Fruit fly (Drosophila melanogaster) whole organism, embryonic: Measurements from ENCODE around the gene Rpn12.
A peak's percentile ranks its signal among the peaks of the same experiment; 100 is the strongest.

ENCODE experiments used
- B-H2 ChIP-seq: fragments of 200-800 bp; sonication (Bioruptor generic); optimal IDR thresholded peaks from 2 replicates; lab custom pipeline; 2018; ENCODE audit warnings: missing biosample characterization, mild to moderate bottlenecking, missing genetic modification characterization
- CG11093 ChIP-seq: fragments of 200-800 bp; sonication (Bioruptor generic); IDR thresholded peaks from 3 replicates; pipeline ENCODE4 v1.3.6; 2022; ENCODE audit warnings: missing biosample characterization, missing genetic modification characterization
- CG12659 ChIP-seq: fragments of 200-800 bp; sonication (Bioruptor generic); optimal IDR thresholded peaks from 3 replicates; lab custom pipeline; 2017; ENCODE audit warnings: mild to moderate bottlenecking, missing biosample characterization, missing genetic modification reagents, missing genetic modification characterization
- CG12744 ChIP-seq: fragments of 200-800 bp; sonication (Bioruptor generic); optimal IDR thresholded peaks from 2 replicates; lab custom pipeline; 2016; ENCODE audit warnings: missing biosample characterization, missing genetic modification characterization
- CG13296 ChIP-seq: fragments of 200-800 bp; sonication (Bioruptor generic); optimal IDR thresholded peaks from 3 replicates; lab custom pipeline; 2018; ENCODE audit warnings: missing biosample characterization, mild to moderate bottlenecking, missing genetic modification characterization
- CG13424 ChIP-seq: fragments of 200-800 bp; sonication (Bioruptor generic); optimal IDR thresholded peaks from 2 replicates; lab custom pipeline; 2019; ENCODE audit warnings: missing biosample characterization, mild to moderate bottlenecking, missing genetic modification characterization, moderate library complexity
- CG14710 ChIP-seq: fragments of 200-800 bp; sonication (Bioruptor generic); optimal IDR thresholded peaks from 3 replicates; lab custom pipeline; 2019; ENCODE audit warnings: missing biosample characterization, mild to moderate bottlenecking, missing genetic modification characterization, moderate library complexity
- CG18599 ChIP-seq: fragments of 200-800 bp; sonication (Bioruptor generic); optimal IDR thresholded peaks from 3 replicates; lab custom pipeline; 2017; ENCODE audit warnings: missing biosample characterization, missing genetic modification characterization, mild to moderate bottlenecking, moderate library complexity, missing genetic modification reagents
- CG2116 ChIP-seq: fragments of 200-800 bp; sonication (Bioruptor generic); optimal IDR thresholded peaks from 3 replicates; lab custom pipeline; 2018; ENCODE audit warnings: missing biosample characterization, mild to moderate bottlenecking, missing genetic modification characterization
- CG2202 ChIP-seq: fragments of 200-800 bp; sonication (Bioruptor generic); optimal IDR thresholded peaks from 2 replicates; lab custom pipeline; 2018; ENCODE audit warnings: missing biosample characterization, mild to moderate bottlenecking, missing genetic modification characterization
- CG2712 ChIP-seq: fragments of 200-800 bp; optimal IDR thresholded peaks from 3 replicates; lab custom pipeline; 2019; ENCODE audit warnings: missing biosample characterization, mild to moderate bottlenecking, missing genetic modification characterization, moderate library complexity
- CG34376 ChIP-seq: fragments of 200-800 bp; sonication (Bioruptor generic); optimal IDR thresholded peaks from 2 replicates; lab custom pipeline; 2018; ENCODE audit warnings: missing biosample characterization, mild to moderate bottlenecking, missing genetic modification characterization
- CG4617 ChIP-seq: fragments of 200-800 bp; sonication (Bioruptor generic); optimal IDR thresholded peaks from 3 replicates; lab custom pipeline; 2016; ENCODE audit warnings: missing biosample characterization, missing genetic modification characterization, borderline replicate concordance
- CG4854 ChIP-seq: fragments of 200-800 bp; sonication (Bioruptor generic); optimal IDR thresholded peaks from 2 replicates; lab custom pipeline; 2016; ENCODE audit warnings: missing biosample characterization, missing genetic modification characterization, inconsistent platforms
- CG6654 ChIP-seq: fragments of 200-800 bp; sonication (Bioruptor generic); optimal IDR thresholded peaks from 2 replicates; lab custom pipeline; 2017; ENCODE audit warnings: missing biosample characterization, mild to moderate bottlenecking, missing genetic modification characterization
- CG6791 ChIP-seq: fragments of 200-800 bp; sonication (Bioruptor generic); IDR thresholded peaks from 3 replicates; pipeline ENCODE4 v1.3.6; 2022; ENCODE audit warnings: missing biosample characterization, missing genetic modification characterization; ENCODE audit not compliant: partially characterized antibody
- CG7928 ChIP-seq: fragments of 200-800 bp; sonication (Bioruptor generic); optimal IDR thresholded peaks from 2 replicates; lab custom pipeline; 2017; ENCODE audit warnings: missing biosample characterization, mild to moderate bottlenecking, missing genetic modification characterization
- CG8089 ChIP-seq: fragments of 200-800 bp; sonication (Bioruptor generic); optimal IDR thresholded peaks from 3 replicates; lab custom pipeline; 2016; ENCODE audit warnings: missing biosample characterization, missing genetic modification characterization
- CG8290 ChIP-seq, 3 experiments: fragments of 200-800 bp; sonication (Bioruptor generic); optimal IDR thresholded peaks; 2 replicates each; lab custom pipeline; 2016 to 2019; ENCODE audit warnings: missing biosample characterization in 3 of 3, missing genetic modification characterization in 3 of 3, mild to moderate bottlenecking in 2 of 3, moderate library complexity in 1 of 3
- CG8924 ChIP-seq: fragments of 200-800 bp; optimal IDR thresholded peaks from 3 replicates; lab custom pipeline; 2019; ENCODE audit warnings: missing biosample characterization, mild to moderate bottlenecking, missing genetic modification characterization, moderate library complexity
- CG9437 ChIP-seq: fragments of 200-800 bp; sonication (Bioruptor generic); optimal IDR thresholded peaks from 2 replicates; lab custom pipeline; 2018; ENCODE audit warnings: missing biosample characterization, mild to moderate bottlenecking, missing genetic modification characterization
- CG9797 ChIP-seq: fragments of 200-800 bp; sonication (Bioruptor generic); optimal IDR thresholded peaks from 3 replicates; lab custom pipeline; 2018; ENCODE audit warnings: missing biosample characterization, mild to moderate bottlenecking, missing genetic modification characterization
- CG9932 ChIP-seq: fragments of 200-800 bp; sonication (Bioruptor generic); IDR thresholded peaks from 2 replicates; pipeline ENCODE4 v1.3.6; 2022; ENCODE audit warnings: missing biosample characterization, missing genetic modification characterization
- Dbx ChIP-seq: fragments of 200-800 bp; sonication (Bioruptor generic); IDR thresholded peaks from 3 replicates; pipeline ENCODE4 v1.3.6; 2022; ENCODE audit warnings: missing biosample characterization, missing genetic modification characterization
- Doc2 ChIP-seq: fragments of 200-800 bp; sonication (Bioruptor generic); IDR thresholded peaks from 2 replicates; pipeline ENCODE4 v1.3.6; 2022; ENCODE audit warnings: missing biosample characterization, missing genetic modification characterization
- Drgx ChIP-seq: fragments of 200-800 bp; sonication (Bioruptor generic); IDR thresholded peaks from 2 replicates; pipeline ENCODE4 v1.3.6; 2022; ENCODE audit warnings: missing biosample characterization, missing genetic modification characterization
- Ets65A ChIP-seq: fragments of 200-800 bp; sonication (Bioruptor generic); peaks from one replicate; lab custom pipeline; 2016; ENCODE audit warnings: missing biosample characterization, missing genetic modification characterization
- Fer3 ChIP-seq: fragments of 200-800 bp; sonication (Bioruptor generic); optimal IDR thresholded peaks from 2 replicates; lab custom pipeline; 2018; ENCODE audit warnings: missing biosample characterization, mild to moderate bottlenecking, missing genetic modification characterization, moderate library complexity
- Max ChIP-seq: fragments of 200-800 bp; sonication (Bioruptor generic); optimal IDR thresholded peaks from 2 replicates; lab custom pipeline; 2016; ENCODE audit warnings: missing biosample characterization, mild to moderate bottlenecking, missing genetic modification characterization
- Meics ChIP-seq: fragments of 200-800 bp; sonication (Bioruptor generic); optimal IDR thresholded peaks from 2 replicates; lab custom pipeline; 2017; ENCODE audit warnings: missing biosample characterization, mild to moderate bottlenecking, missing genetic modification characterization
- Scr ChIP-seq: fragments of 200-800 bp; sonication (Bioruptor generic); IDR thresholded peaks from 2 replicates; pipeline ENCODE4 v1.3.6; 2022; ENCODE audit warnings: missing biosample characterization, missing genetic modification characterization; ENCODE audit not compliant: partially characterized antibody
- Side ChIP-seq: fragments of 200-800 bp; sonication (Bioruptor generic); optimal IDR thresholded peaks from 2 replicates; lab custom pipeline; 2016; ENCODE audit warnings: missing biosample characterization, missing genetic modification characterization
- YL-1 ChIP-seq: fragments of 200-800 bp; sonication (Bioruptor generic); optimal IDR thresholded peaks from 3 replicates; lab custom pipeline; 2017; ENCODE audit warnings: missing biosample characterization, mild to moderate bottlenecking, missing genetic modification characterization
- ap ChIP-seq: fragments of 200-800 bp; sonication (Bioruptor generic); IDR thresholded peaks from 2 replicates; pipeline ENCODE4 v1.3.6; 2022; ENCODE audit warnings: missing biosample characterization, missing genetic modification characterization
- bbx ChIP-seq: fragments of 200-800 bp; sonication (Bioruptor generic); IDR thresholded peaks from 2 replicates; pipeline ENCODE4 v1.3.6; 2022; ENCODE audit warnings: missing biosample characterization, missing genetic modification characterization; ENCODE audit not compliant: partially characterized antibody
- bsh ChIP-seq, 2 experiments: fragments of 200-800 bp; sonication (Bioruptor generic); optimal IDR thresholded peaks; 2 replicates each; lab custom pipeline; 2017 to 2018; ENCODE audit warnings: mild to moderate bottlenecking in 2 of 2, missing biosample characterization in 2 of 2, missing genetic modification characterization in 2 of 2, moderate library complexity in 1 of 2
- crp ChIP-seq, 2 experiments: fragments of 200-800 bp; sonication (Bioruptor generic); optimal IDR thresholded peaks; 2 replicates in 1 of 2; 3 replicates in 1 of 2; lab custom pipeline; 2017; ENCODE audit warnings: missing biosample characterization in 2 of 2, missing genetic modification characterization in 2 of 2, mild to moderate bottlenecking in 1 of 2, moderate library complexity in 1 of 2
- disco-r ChIP-seq: fragments of 200-800 bp; sonication (Bioruptor generic); optimal IDR thresholded peaks from 2 replicates; lab custom pipeline; 2016; ENCODE audit warnings: missing biosample characterization, missing genetic modification characterization
- dpn ChIP-seq, 2 experiments: fragments of 200-800 bp; sonication (Bioruptor generic); optimal IDR thresholded peaks; 3 replicates each; lab custom pipeline; 2016; ENCODE audit warnings: missing biosample characterization in 2 of 2, missing genetic modification characterization in 2 of 2
- en ChIP-seq: fragments of 200-800 bp; sonication (Bioruptor generic); optimal IDR thresholded peaks from 2 replicates; lab custom pipeline; 2016; ENCODE audit warnings: missing biosample characterization, missing genetic modification characterization
- gcm2 ChIP-seq: fragments of 200-800 bp; sonication (Bioruptor generic); optimal IDR thresholded peaks from 2 replicates; lab custom pipeline; 2016; ENCODE audit warnings: missing biosample characterization, missing genetic modification characterization
- lilli ChIP-seq: fragments of 200-800 bp; sonication (Bioruptor generic); optimal IDR thresholded peaks from 3 replicates; lab custom pipeline; 2016; ENCODE audit warnings: missing biosample characterization, missing genetic modification characterization
- nerfin-1 ChIP-seq: fragments of 200-800 bp; sonication (Bioruptor generic); optimal IDR thresholded peaks from 3 replicates; lab custom pipeline; 2019; ENCODE audit warnings: missing biosample characterization, mild to moderate bottlenecking, missing genetic modification characterization, moderate library complexity
- nmo ChIP-seq: fragments of 200-800 bp; sonication (Bioruptor generic); optimal IDR thresholded peaks from 2 replicates; lab custom pipeline; 2018; ENCODE audit warnings: missing biosample characterization, mild to moderate bottlenecking, missing genetic modification characterization, moderate library complexity
- nom ChIP-seq: fragments of 200-800 bp; sonication (Bioruptor generic); optimal IDR thresholded peaks from 2 replicates; lab custom pipeline; 2017; ENCODE audit warnings: missing biosample characterization, missing genetic modification characterization, mild to moderate bottlenecking, moderate library complexity, missing genetic modification reagents
- ro ChIP-seq: fragments of 200-800 bp; sonication (Bioruptor generic); IDR thresholded peaks from 2 replicates; pipeline ENCODE4 v1.3.6; 2022; ENCODE audit warnings: missing biosample characterization, missing genetic modification characterization
- shn ChIP-seq: fragments of 200-800 bp; sonication (Bioruptor generic); optimal IDR thresholded peaks from 3 replicates; lab custom pipeline; 2016; ENCODE audit warnings: missing biosample characterization, missing genetic modification characterization
- twi ChIP-seq: fragments of 200-800 bp; optimal IDR thresholded peaks from 2 replicates; lab custom pipeline; 2019; ENCODE audit warnings: missing biosample characterization, mild to moderate bottlenecking, missing genetic modification characterization, moderate library complexity
- zen ChIP-seq: fragments of 200-800 bp; sonication (Bioruptor generic); optimal IDR thresholded peaks from 3 replicates; lab custom pipeline; 2018; ENCODE audit warnings: missing biosample characterization, mild to moderate bottlenecking, missing genetic modification characterization, moderate library complexity

The Rpn12 gene

dm6 chr3L:16581201-16581705 is 1.6 kb upstream of the Rpn12 start, which contains the start of gene Smn (continued):
- peak; percentile 26 for TF ChIP-seq CG7928
- peak; percentile 50 for TF ChIP-seq CG2712
- peak; percentile 42 for TF ChIP-seq nerfin-1 (tag; lab: Kevin White, UChicago)
- peak; percentile 55 for TF ChIP-seq B-H2 (GFP tag; lab: Kevin White, UChicago)
- TF ChIP-seq shn (GFP tag; lab: Kevin White, UChicago), result peak; percentile 52
- TF ChIP-seq CG14710 (tag; lab: Kevin White, UChicago), result peak; percentile 68
- no peak for TF ChIP-seq CG12744 (GFP tag; lab: Kevin White, UChicago)
- TF ChIP-seq Dbx (GFP tag; lab: Robert Waterston, UW), result 0 out of 3 replicates have a peak, but pooled peaks have one; percentile 56
- TF ChIP-seq ap (GFP tag; lab: Robert Waterston, UW), result no peak
- TF ChIP-seq Doc2, result no peak
- peak; percentile 31 for TF ChIP-seq CG8089 (GFP tag; lab: Kevin White, UChicago)
- peak; percentile 17 for TF ChIP-seq Fer3 (tag; lab: Kevin White, UChicago)
- peak in 1 of 2 experiments; percentile 30 for TF ChIP-seq bsh (GFP tag; optimal IDR thresholded peaks at IDR 0.05; lab: Kevin White, UChicago)
- TF ChIP-seq Meics (GFP tag; lab: Kevin White, UChicago), result peak; percentile 52
- no peak for TF ChIP-seq CG4854
- TF ChIP-seq Max (GFP tag; lab: Kevin White, UChicago), result peak; percentile 50
- TF ChIP-seq CG18599 (GFP tag; lab: Kevin White, UChicago), result peak; percentile 69
- peak; percentile 57 for TF ChIP-seq nom (GFP tag; lab: Kevin White, UChicago)
- TF ChIP-seq CG13296 (GFP tag; lab: Kevin White, UChicago), result peak; percentile 27
- TF ChIP-seq dpn (GFP tag; optimal IDR thresholded peaks at IDR 0.05; lab: Kevin White, UChicago), result peak; percentile 39 to 58
- TF ChIP-seq lilli, result peak; percentile 73
- peak; percentile 49 for TF ChIP-seq CG34376 (GFP tag; lab: Kevin White, UChicago)
- peak; percentile 9 for TF ChIP-seq twi
- peak; percentile 81 for TF ChIP-seq CG12659 (GFP tag; lab: Kevin White, UChicago)
- TF ChIP-seq CG2202 (tag; lab: Kevin White, UChicago), result no peak
- TF ChIP-seq bbx (GFP tag; lab: Robert Waterston, UW), result peak; percentile 87
- peak; percentile 13; the same call in 1 of the 2 replicates for TF ChIP-seq Drgx (GFP tag; lab: Robert Waterston, UW)
- peak; percentile 58 for TF ChIP-seq CG8924
- peak; percentile 48 for TF ChIP-seq nmo
- no peak for TF ChIP-seq CG6654
- no peak for TF ChIP-seq disco-r (GFP tag; lab: Kevin White, UChicago)
- TF ChIP-seq CG6791 (GFP tag; lab: Robert Waterston, UW), result peak; percentile 89

- TF ChIP-seq gcm2 (GFP tag; lab: Kevin White, UChicago) (no peak), CG4617 (GFP tag; lab: Kevin White, UChicago) (peak; percentile 89), YL-1 (GFP tag; lab: Kevin White, UChicago) (peak; percentile 92), zen (tag; lab: Kevin White, UChicago) (peak; percentile 23), CG9437 (GFP tag; lab: Kevin White, UChicago) (peak; percentile 84), CG9797 (GFP tag; lab: Kevin White, UChicago) (peak; percentile 91), CG13424 (peak; percentile 14), CG8290 (GFP tag; optimal IDR thresholded peaks at IDR 0.05; lab: Kevin White, UChicago) (peak; percentile 44), CG8290 (tag; optimal IDR thresholded peaks at IDR 0.05; lab: Kevin White, UChicago) (peak in 1 of 2 experiments; percentile 61), crp (GFP tag; optimal IDR thresholded peaks at IDR 0.05; lab: Kevin White, UChicago) (peak in 1 of 2 experiments; percentile 83), CG11093 (GFP tag; lab: Robert Waterston, UW) (no peak), CG2116 (GFP tag; lab: Kevin White, UChicago) (peak; percentile 44), Side (GFP tag; lab: Kevin White, UChicago) (peak; percentile 1), Ets65A (GFP tag; lab: Kevin White, UChicago) (peak; percentile 87), Scr (GFP tag; lab: Robert Waterston, UW) (peak; percentile 25), en (no peak), CG9932 (GFP tag; lab: Robert Waterston, UW) (peak; percentile 27; the same call in 1 of the 2 replicates), ro (GFP tag; lab: Robert Waterston, UW) (no peak)
Observed at dm6 chr3L:16584074-16584578, 1.3 kb downstream of the Rpn12 start, which contains the start of gene UQCR-C2. Gene UQCR-C2, plus strand, starts transcription at chr3L:16584124.
